Fruit fly (Drosophila melanogaster) Kc167 (cell line): ENCODE data around the gene CG16865.

Source experiments
- Myc ChIP-seq: fragments of >200 bp; optimal IDR thresholded peaks from 2 replicates; lab custom pipeline; 2017; ENCODE audit warnings: missing external identifiers
- Sin3A ChIP-seq: fragments of >200 bp; optimal IDR thresholded peaks from 2 replicates; lab custom pipeline; 2018; ENCODE audit warnings: missing external identifiers
- h ChIP-seq: fragments of >200 bp; optimal IDR thresholded peaks from 3 replicates; lab custom pipeline; 2018; ENCODE audit warnings: missing external identifiers
- insv ChIP-seq: fragments of >200 bp; optimal IDR thresholded peaks from 3 replicates; lab custom pipeline; 2018; ENCODE audit warnings: missing external identifiers
- psq ChIP-seq: fragments of >200 bp; optimal IDR thresholded peaks from 2 replicates; lab custom pipeline; 2017; ENCODE audit warnings: missing external identifiers
- ttk ChIP-seq: sonication (Bioruptor generic); optimal IDR thresholded peaks from 2 replicates; lab custom pipeline; 2017; ENCODE audit warnings: missing external identifiers

- no peak for TF ChIP-seq Myc (lab: Kevin White, UChicago)
- no peak for TF ChIP-seq ttk (lab: Kevin White, UChicago)
- TF ChIP-seq h (lab: Kevin White, UChicago) = no peak
- TF ChIP-seq psq (lab: Kevin White, UChicago) = no peak
- TF ChIP-seq Sin3A (lab: Kevin White, UChicago) = no peak
- no peak for TF ChIP-seq insv (lab: Kevin White, UChicago)
Measured at dm6 chr2L:13813604-13814178, 2.4 kb downstream of the CG16865 start, which contains the start of gene Sos.
